Worm (Caenorhabditis elegans) whole organism, L1 larva: ENCODE data around the gene cth-1.

Experiments
- C04F5.9 ChIP-seq: sonication (generic microtip); optimal IDR thresholded peaks from 2 replicates; lab custom pipeline; 2016; ENCODE audit warnings: missing genetic modification characterization, missing compliant biosample characterization
- C16A3.4 ChIP-seq: fragments of 150-350 bp; optimal IDR thresholded peaks from 2 replicates; lab custom pipeline; 2014; ENCODE audit warnings: missing biosample characterization, missing genetic modification characterization
- Y116A8C.19 ChIP-seq: sonication (generic microtip); optimal IDR thresholded peaks from 2 replicates; lab custom pipeline; 2016; ENCODE audit warnings: missing compliant biosample characterization, missing genetic modification characterization, borderline replicate concordance
- aly-2 ChIP-seq: fragments of 150-350 bp; optimal IDR thresholded peaks from 2 replicates; lab custom pipeline; 2014; ENCODE audit warnings: missing biosample characterization, missing genetic modification characterization
- ceh-82 ChIP-seq, 3 experiments: fragments of 150-350 bp in 1 of 3; sonication (generic microtip) in 2 of 3; optimal IDR thresholded peaks; 2 replicates each; lab custom pipeline; 2014 to 2017; ENCODE audit warnings: missing biosample characterization in 3 of 3, missing genetic modification characterization in 3 of 3
- ceh-90 ChIP-seq: sonication (generic microtip); optimal IDR thresholded peaks from 2 replicates; lab custom pipeline; 2016; ENCODE audit warnings: missing genetic modification characterization, missing compliant biosample characterization
- dpl-1 ChIP-seq, 3 experiments: fragments of 150-350 bp in 2 of 3; sonication (generic microtip) in 1 of 3; optimal IDR thresholded peaks; 2 replicates each; lab custom pipeline; 2014 to 2017; ENCODE audit warnings: missing biosample characterization in 3 of 3, missing genetic modification characterization in 3 of 3, missing genetic modification reagents in 3 of 3
- efl-1 ChIP-seq, 4 experiments: fragments of 150-350 bp; optimal IDR thresholded peaks in 3 of 4; peaks in 1 of 4; 1 replicate in 1 of 4; 2 replicates in 3 of 4; lab custom pipeline; 2014; ENCODE audit warnings: missing biosample characterization in 2 of 4, missing genetic modification characterization in 2 of 4, missing genetic modification reagents in 2 of 4
- egl-13 ChIP-seq: sonication (generic microtip); optimal IDR thresholded peaks from 2 replicates; lab custom pipeline; 2016; ENCODE audit warnings: missing genotype, missing genetic modification reagents, missing genetic modification characterization, missing compliant biosample characterization
- egl-27 ChIP-seq, 2 experiments: fragments of 150-350 bp in 1 of 2; sonication (generic microtip); optimal IDR thresholded peaks; 3 replicates each; lab custom pipeline; 2017 to 2018; ENCODE audit warnings: missing biosample characterization in 2 of 2, missing genetic modification characterization in 2 of 2, missing genetic modification reagents in 2 of 2
- elt-2 ChIP-seq: sonication (generic microtip); optimal IDR thresholded peaks from 2 replicates; lab custom pipeline; 2016; ENCODE audit warnings: missing genetic modification characterization, mild to moderate bottlenecking, inconsistent platforms, missing compliant biosample characterization, missing genetic modification reagents
- elt-3 ChIP-seq, 6 experiments: fragments of 150-350 bp in 1 of 6; sonication (generic microtip); optimal IDR thresholded peaks; 2 replicates each; lab custom pipeline; 2017 to 2018; ENCODE audit warnings: missing biosample characterization in 6 of 6, missing genetic modification characterization in 6 of 6, inconsistent platforms in 1 of 6
- fkh-10 ChIP-seq: sonication (generic microtip); optimal IDR thresholded peaks from 2 replicates; lab custom pipeline; 2017; ENCODE audit warnings: missing biosample characterization, missing genetic modification reagents, missing genetic modification characterization
- fkh-8 ChIP-seq: sonication (generic microtip); optimal IDR thresholded peaks from 2 replicates; lab custom pipeline; 2016; ENCODE audit warnings: mild to moderate bottlenecking, missing genetic modification characterization, missing compliant biosample characterization
- grh-1 ChIP-seq: fragments of 200-800 bp; sonication (Bioruptor generic); IDR thresholded peaks from 2 replicates; pipeline ENCODE4 v1.3.6; 2022; ENCODE audit warnings: missing genetic modification reagents, missing genetic modification characterization, missing compliant biosample characterization
- hlh-4 ChIP-seq: sonication (generic microtip); optimal IDR thresholded peaks from 2 replicates; lab custom pipeline; 2016; ENCODE audit warnings: mild to moderate bottlenecking, missing genetic modification characterization, missing compliant biosample characterization
- jun-1 ChIP-seq: fragments of 150-350 bp; optimal IDR thresholded peaks from 2 replicates; lab custom pipeline; 2014; ENCODE audit warnings: missing biosample characterization, missing genetic modification reagents, missing genetic modification characterization
- lin-15B ChIP-seq: fragments of 150-350 bp; sonication (generic microtip); optimal IDR thresholded peaks from 3 replicates; lab custom pipeline; 2014; ENCODE audit warnings: missing biosample characterization, missing genetic modification characterization
- lin-39 ChIP-seq: fragments of 150-350 bp; optimal IDR thresholded peaks from 2 replicates; lab custom pipeline; 2014; ENCODE audit warnings: missing biosample characterization, missing genetic modification reagents, missing genetic modification characterization
- mef-2 ChIP-seq: fragments of 150-350 bp; optimal IDR thresholded peaks from 2 replicates; lab custom pipeline; 2014; ENCODE audit warnings: missing biosample characterization, missing genetic modification characterization
- nhr-12 ChIP-seq: sonication (generic microtip); optimal IDR thresholded peaks from 2 replicates; lab custom pipeline; 2017; ENCODE audit warnings: missing biosample characterization, missing genetic modification characterization
- nhr-19 ChIP-seq: fragments of 200-800 bp; sonication (Bioruptor generic); conservative IDR thresholded peaks from 2 replicates; pipeline ENCODE4 v1.3.6; 2022; ENCODE audit warnings: missing genetic modification characterization, missing compliant biosample characterization
- nhr-237 ChIP-seq: fragments of 150-350 bp; optimal IDR thresholded peaks from 2 replicates; lab custom pipeline; 2014; ENCODE audit warnings: missing biosample characterization, missing genetic modification characterization
- nhr-28 ChIP-seq: fragments of 150-350 bp; optimal IDR thresholded peaks from 2 replicates; lab custom pipeline; 2014; ENCODE audit warnings: missing biosample characterization, missing genetic modification characterization
- nhr-47 ChIP-seq: sonication (generic microtip); optimal IDR thresholded peaks from 2 replicates; lab custom pipeline; 2016; ENCODE audit warnings: mild to moderate bottlenecking, missing genetic modification characterization, moderate library complexity, missing compliant biosample characterization
- nhr-71 ChIP-seq: sonication (generic microtip); optimal IDR thresholded peaks from 2 replicates; lab custom pipeline; 2016; ENCODE audit warnings: mild to moderate bottlenecking, missing genetic modification characterization, moderate library complexity, missing compliant biosample characterization
- nhr-84 ChIP-seq: sonication (generic microtip); optimal IDR thresholded peaks from 2 replicates; lab custom pipeline; 2017; ENCODE audit warnings: missing biosample characterization, missing genetic modification characterization
- nhr-90 ChIP-seq: sonication (generic microtip); optimal IDR thresholded peaks from 2 replicates; lab custom pipeline; 2016; ENCODE audit warnings: mild to moderate bottlenecking, missing genetic modification characterization, missing compliant biosample characterization; ENCODE audit not compliant: poor library complexity
- pqm-1 ChIP-seq: sonication (generic microtip); optimal IDR thresholded peaks from 3 replicates; lab custom pipeline; 2017; ENCODE audit warnings: missing biosample characterization, missing genetic modification characterization
- skn-1 ChIP-seq: fragments of 150-350 bp; optimal IDR thresholded peaks from 2 replicates; lab custom pipeline; 2014; ENCODE audit warnings: missing biosample characterization, missing genetic modification characterization
- unc-30 ChIP-seq: sonication (generic microtip); optimal IDR thresholded peaks from 2 replicates; lab custom pipeline; 2017; ENCODE audit warnings: missing biosample characterization, missing genetic modification characterization
- unc-62 ChIP-seq: fragments of 150-350 bp; optimal IDR thresholded peaks from 2 replicates; lab custom pipeline; 2014; ENCODE audit warnings: missing biosample characterization, missing genetic modification reagents, missing genetic modification characterization
- unc-86 ChIP-seq: sonication (generic microtip); optimal IDR thresholded peaks from 2 replicates; lab custom pipeline; 2016; ENCODE audit warnings: missing genetic modification characterization, missing compliant biosample characterization
- zip-4 ChIP-seq: fragments of 200-800 bp; sonication (Bioruptor generic); optimal IDR thresholded peaks from 2 replicates; lab custom pipeline; 2018; ENCODE audit warnings: mild to moderate bottlenecking, missing genetic modification characterization, moderate library complexity, missing compliant biosample characterization
- ztf-11 ChIP-seq, 2 experiments: sonication (generic microtip); optimal IDR thresholded peaks; 2 replicates each; lab custom pipeline; 2016 to 2017; ENCODE audit warnings: missing genetic modification characterization in 2 of 2, missing biosample characterization in 1 of 2, missing compliant biosample characterization in 1 of 2

The cth-1 gene

DNA sequence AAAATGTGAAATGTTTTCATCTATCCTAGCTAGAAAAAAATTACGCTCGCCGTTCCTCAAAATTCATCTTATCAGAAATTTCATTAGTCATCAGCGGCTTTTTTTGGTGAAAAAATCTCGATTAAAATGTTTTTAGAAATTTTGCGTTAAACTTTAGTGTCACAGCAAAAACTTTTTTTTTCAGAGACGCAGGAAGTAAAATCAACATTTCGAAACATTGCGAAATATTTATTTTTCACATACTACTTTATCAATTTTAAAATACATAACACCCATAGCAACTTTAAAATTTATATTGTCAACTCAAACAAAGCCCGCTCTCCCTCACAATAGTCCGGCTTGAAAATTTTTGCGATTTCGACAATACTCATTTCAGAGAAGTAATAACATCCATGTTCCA is 31.7 kb downstream of the cth-1 start:
- TF ChIP-seq nhr-28 (tag; lab: Kevin White, UChicago) (no peak), unc-62 (GFP tag; lab: Kevin White, UChicago) (no peak), zip-4 (peak; percentile 15), nhr-71 (tag; lab: Kevin White, UChicago) (no peak)

DNA sequence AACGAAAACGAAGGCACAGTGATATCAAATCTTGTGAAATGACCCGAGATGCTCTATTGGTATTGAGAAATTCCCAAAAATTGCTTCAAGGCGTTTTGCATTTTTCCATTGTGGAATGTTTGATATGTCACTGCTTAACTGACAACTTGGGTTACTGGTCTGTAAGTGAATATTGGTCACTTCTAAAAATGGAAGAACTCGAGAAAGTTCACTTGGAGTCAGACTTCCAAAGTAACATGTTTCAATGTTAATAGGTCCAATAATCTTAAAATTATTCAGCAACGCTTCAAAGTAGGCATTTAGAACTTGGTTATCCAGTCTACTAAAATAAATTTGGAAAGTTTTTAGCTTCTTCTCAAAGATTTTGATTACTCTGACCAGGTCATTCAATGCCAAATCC is 32.2 kb downstream of the cth-1 start, which contains the start of gene fbxa-144:
TSS of gene fbxa-144 (minus strand) at position 101 of the 400 bp plus-strand sequence.
- TF ChIP-seq ztf-11 (tag; optimal IDR thresholded peaks at IDR 0.05; lab: Kevin White, UChicago) (no peak), C16A3.4 (tag; lab: Kevin White, UChicago) (no peak), Y116A8C.19 (tag; lab: Kevin White, UChicago) (no peak), fkh-8 (tag; lab: Kevin White, UChicago) (no peak), C04F5.9 (no peak), skn-1 (tag; lab: Kevin White, UChicago) (no peak), pqm-1 (tag; lab: Kevin White, UChicago) (no peak), egl-13 (tag; lab: Kevin White, UChicago) (no peak), lin-15B (tag; lab: Kevin White, UChicago) (no peak), nhr-19 (no peak), nhr-90 (tag; lab: Kevin White, UChicago) (no peak)

DNA sequence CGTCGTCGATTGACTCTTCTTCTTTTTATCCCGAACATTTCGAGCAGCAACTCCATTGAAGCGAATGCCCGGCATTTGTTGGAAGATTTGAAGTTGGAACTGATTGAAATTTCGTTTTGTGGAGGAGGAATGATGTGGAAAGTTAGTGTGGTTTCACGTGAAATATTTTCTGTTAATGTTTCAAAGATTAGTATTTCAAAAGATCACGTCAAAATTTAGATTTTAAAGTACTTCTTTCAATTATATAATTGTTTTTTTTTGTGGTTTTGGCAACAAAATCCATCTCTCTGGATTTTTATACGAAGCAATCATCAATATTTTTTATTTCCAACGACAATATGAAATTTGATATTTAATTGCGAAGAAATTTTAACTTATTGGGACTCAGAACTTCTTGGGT is 36.6 kb downstream of the cth-1 start, which contains the start of gene F44G3.7:
TSS of gene F44G3.7 (minus strand) at position 101 of the 400 bp plus-strand sequence.
- no peak for TF ChIP-seq grh-1
- no peak for TF ChIP-seq nhr-12 (tag; lab: Kevin White, UChicago)
- TF ChIP-seq fkh-10 (GFP tag; lab: Kevin White, UChicago) = no peak
- no peak for TF ChIP-seq ceh-82 (tag; optimal IDR thresholded peaks at IDR 0.05; lab: Kevin White, UChicago)
- no peak for TF ChIP-seq egl-27 (tag; optimal IDR thresholded peaks at IDR 0.05; lab: Kevin White, UChicago)
- TF ChIP-seq nhr-237 (tag; lab: Kevin White, UChicago) = no peak
- TF ChIP-seq jun-1 = no peak
- TF ChIP-seq lin-39 (tag; lab: Kevin White, UChicago) = no peak
- TF ChIP-seq fkh-8 (tag; lab: Kevin White, UChicago) = no peak
- no peak for TF ChIP-seq unc-86

DNA sequence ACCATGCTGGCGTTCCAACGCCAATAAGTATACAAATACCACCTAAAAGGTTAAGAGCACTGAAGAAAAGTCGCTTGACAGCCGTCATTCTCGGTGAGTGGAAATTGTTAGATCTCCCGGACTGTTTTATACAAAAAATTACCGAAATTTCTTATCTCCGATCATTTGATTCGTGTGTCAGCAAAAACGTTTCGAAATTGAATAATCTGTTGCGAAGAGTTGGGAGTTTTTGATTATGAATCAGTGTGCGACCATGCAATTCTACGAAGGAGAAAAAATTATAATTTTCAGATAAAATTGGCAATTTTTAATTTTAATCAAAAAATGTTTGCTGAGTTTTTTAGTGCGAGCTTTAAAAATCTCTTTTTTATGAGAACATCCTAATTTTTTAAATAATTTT is 39.0 kb downstream of the cth-1 start, which contains the start of gene clc-11:
TSS of gene clc-11 (minus strand) at position 101 of the 400 bp plus-strand sequence.
- TF ChIP-seq nhr-84 (tag; lab: Kevin White, UChicago) (no peak), efl-1 (optimal IDR thresholded peaks at IDR 0.05; lab: Kevin White, UChicago) (no peak), efl-1 (GFP tag; optimal IDR thresholded peaks at IDR 0.05 in 1 of 2; lab: Kevin White, UChicago) (peak in 1 of 2 experiments; percentile 65), elt-2 (tag; lab: Kevin White, UChicago) (peak; percentile 10)
- TF ChIP-seq, all 84 proteins: peak for 2

DNA sequence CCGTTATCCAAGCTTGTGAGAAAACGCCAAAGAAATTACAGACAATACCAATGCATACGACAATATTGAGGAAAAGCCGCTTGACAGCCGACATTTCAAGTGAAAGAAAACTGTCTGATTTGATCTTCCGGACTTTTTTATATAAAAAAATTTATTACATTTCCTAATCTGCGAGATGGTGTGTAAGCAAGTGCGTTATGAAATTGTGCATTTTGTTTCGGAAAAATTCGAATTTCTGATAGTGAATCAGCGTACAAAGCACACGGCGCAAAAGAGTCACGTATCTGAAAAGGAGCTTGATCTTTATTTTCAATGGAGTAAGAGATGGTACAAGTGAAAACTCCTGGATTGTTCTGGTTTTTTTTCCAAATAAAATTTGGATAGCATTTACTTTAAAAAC is 40.6 kb downstream of the cth-1 start, which contains the start of gene clc-32:
TSS of gene clc-32 (minus strand) at position 101 of the 400 bp plus-strand sequence.
- TF ChIP-seq unc-30 (tag; lab: Kevin White, UChicago) (no peak), dpl-1 (GFP tag; optimal IDR thresholded peaks at IDR 0.05; lab: Kevin White, UChicago) (no peak), nhr-28 (tag; lab: Kevin White, UChicago) (no peak), fkh-10 (GFP tag; lab: Kevin White, UChicago) (no peak), hlh-4 (tag; lab: Kevin White, UChicago) (no peak), elt-3 (tag; optimal IDR thresholded peaks at IDR 0.05; lab: Kevin White, UChicago) (no peak), mef-2 (tag; lab: Kevin White, UChicago) (no peak), nhr-47 (tag; lab: Kevin White, UChicago) (no peak), jun-1 (no peak), aly-2 (tag; lab: Kevin White, UChicago) (no peak), unc-62 (GFP tag; lab: Kevin White, UChicago) (no peak), efl-1 (optimal IDR thresholded peaks at IDR 0.05; lab: Kevin White, UChicago) (no peak), efl-1 (GFP tag; optimal IDR thresholded peaks at IDR 0.05 in 1 of 2; lab: Kevin White, UChicago) (no peak), ceh-90 (tag; lab: Kevin White, UChicago) (no peak)
